Worm (Caenorhabditis elegans): ENCODE results near the gene hars-1.

Gene hars-1

ce11 chrIV:10880264-10880663, 21.5 kb downstream of the hars-1 start, which contains the start of gene fipr-15:
Gene fipr-15, plus strand, starts transcription at chrIV:10880564.
- no peak for TF ChIP-seq nhr-11 (tag; optimal IDR thresholded peaks at IDR 0.05)
- no peak for TF ChIP-seq fos-1 (tag; optimal IDR thresholded peaks at IDR 0.05)
- TF ChIP-seq ceh-8 (GFP tag; optimal IDR thresholded peaks at IDR 0.05): no peak
- no peak for TF ChIP-seq efl-1 (optimal IDR thresholded peaks at IDR 0.05)
- TF ChIP-seq efl-1 (GFP tag; optimal IDR thresholded peaks at IDR 0.05 in 1 of 2): no peak
- TF ChIP-seq nhr-20 (tag; optimal IDR thresholded peaks at IDR 0.05): no peak
- TF ChIP-seq pag-3 (tag; optimal IDR thresholded peaks at IDR 0.05; ENCODE audit: borderline replicate concordance, insufficient read depth): no peak
- no peak for TF ChIP-seq blmp-1 (tag; optimal IDR thresholded peaks at IDR 0.05)
- TF ChIP-seq sup-37 (GFP tag; optimal IDR thresholded peaks at IDR 0.05): no peak
- no peak for TF ChIP-seq zag-1 (tag; optimal IDR thresholded peaks at IDR 0.05)
- no peak for TF ChIP-seq ceh-88 (GFP tag; IDR thresholded peaks at IDR 0.05)
- TF ChIP-seq nhr-12 (tag; optimal IDR thresholded peaks at IDR 0.05): no peak
- TF ChIP-seq nhr-90 (tag; optimal IDR thresholded peaks at IDR 0.05; ENCODE audit: poor library complexity): no peak
- TF ChIP-seq ces-1 (GFP tag; optimal IDR thresholded peaks at IDR 0.05): no peak
- no peak for TF ChIP-seq ceh-90 (tag; optimal IDR thresholded peaks at IDR 0.05)

DNA sequence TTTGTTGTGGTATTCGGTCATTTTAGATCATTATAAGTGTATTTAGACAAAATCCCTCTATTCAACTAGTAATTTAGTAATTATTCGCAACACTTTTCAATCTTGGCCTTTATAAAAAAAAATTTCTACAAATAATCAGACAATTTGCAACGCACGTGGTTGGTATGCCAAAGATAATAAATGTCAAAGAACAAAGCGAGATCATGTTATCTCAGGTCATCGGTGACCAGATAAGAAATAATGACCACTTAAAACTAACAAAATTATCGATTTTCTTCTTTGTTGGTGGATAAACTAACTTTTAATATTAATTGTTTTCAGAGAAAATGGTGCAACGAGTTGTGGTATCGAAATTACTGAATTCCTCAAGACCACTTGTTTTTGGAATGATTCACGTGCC, 22.5 kb downstream of the hars-1 start, which contains the start of gene F13E9.13:
Gene F13E9.13, plus strand, starts transcription at position 317 of the 400 bp plus-strand sequence.
- peak; percentile 75 for TF ChIP-seq elt-2 (tag; optimal IDR thresholded peaks at IDR 0.05)
- TF ChIP-seq nhr-20 (tag; optimal IDR thresholded peaks at IDR 0.05): peak; percentile 19
- no peak for TF ChIP-seq C04F5.9 (tag; optimal IDR thresholded peaks at IDR 0.05)
- peak in 1 of 6 experiments; percentile 14 for TF ChIP-seq elt-3 (tag; optimal IDR thresholded peaks at IDR 0.05)
- TF ChIP-seq unc-130 (tag; optimal IDR thresholded peaks at IDR 0.05): no peak

ce11 chrIV:10884263-10884662, 25.5 kb downstream of the hars-1 start, which contains the start of gene F13E9.5:
Gene F13E9.5, minus strand, starts transcription at chrIV:10884363.
- no peak for TF ChIP-seq nhr-85 (tag)
- TF ChIP-seq nhr-28 (tag; optimal IDR thresholded peaks at IDR 0.05): no peak
- TF ChIP-seq ceh-8 (GFP tag; optimal IDR thresholded peaks at IDR 0.05): no peak
- TF ChIP-seq irx-1 (tag; optimal IDR thresholded peaks at IDR 0.05): no peak
- TF ChIP-seq zip-4 (GFP tag; optimal IDR thresholded peaks at IDR 0.05): no peak
- TF ChIP-seq dpl-1 (GFP tag; optimal IDR thresholded peaks at IDR 0.05): no peak
- TF ChIP-seq unc-30 (tag; optimal IDR thresholded peaks at IDR 0.05): no peak
- no peak for TF ChIP-seq mdl-1 (tag; optimal IDR thresholded peaks at IDR 0.05)
- TF ChIP-seq unc-98 (GFP tag; IDR thresholded peaks at IDR 0.05): no peak
- TF ChIP-seq ceh-88 (GFP tag; IDR thresholded peaks at IDR 0.05): no peak
- no peak for TF ChIP-seq nhr-19 (GFP tag; conservative IDR thresholded peaks at IDR 0.05)
- TF ChIP-seq pag-3 (tag; optimal IDR thresholded peaks at IDR 0.05; ENCODE audit: borderline replicate concordance, insufficient read depth): no peak
- TF ChIP-seq fkh-8 (tag; optimal IDR thresholded peaks at IDR 0.05): no peak
- no peak for TF ChIP-seq nhr-47 (tag; optimal IDR thresholded peaks at IDR 0.05)
- TF ChIP-seq lin-13 (GFP tag; optimal IDR thresholded peaks at IDR 0.05): no peak

ce11 chrIV:10885915-10886314, 27.2 kb downstream of the hars-1 start, which contains the start of gene srlf-11:
Gene srlf-11, minus strand, starts transcription at chrIV:10886015.
- TF ChIP-seq nhr-237 (tag; optimal IDR thresholded peaks at IDR 0.05) (no peak), elt-2 (tag; optimal IDR thresholded peaks at IDR 0.05) (no peak), nhr-84 (tag; optimal IDR thresholded peaks at IDR 0.05) (no peak), fkh-4 (tag; optimal IDR thresholded peaks at IDR 0.05; ENCODE audit: borderline replicate concordance) (no peak), dpl-1 (GFP tag; optimal IDR thresholded peaks at IDR 0.05) (no peak), C16A3.4 (tag; optimal IDR thresholded peaks at IDR 0.05) (no peak), irx-1 (tag; optimal IDR thresholded peaks at IDR 0.05) (no peak), fos-1 (tag; optimal IDR thresholded peaks at IDR 0.05) (no peak), mef-2 (tag; optimal IDR thresholded peaks at IDR 0.05) (no peak), blmp-1 (tag; optimal IDR thresholded peaks at IDR 0.05) (no peak), C04F5.9 (tag; optimal IDR thresholded peaks at IDR 0.05) (no peak), tbx-2 (tag; optimal IDR thresholded peaks at IDR 0.05) (no peak), jun-1 (tag; optimal IDR thresholded peaks at IDR 0.05) (no peak), fkh-8 (tag; optimal IDR thresholded peaks at IDR 0.05) (no peak)
